Worm (Caenorhabditis elegans) whole organism, late embryonic: Measurements from ENCODE around the gene F35F10.7.

Experiments used
- C38D4.7 ChIP-seq: fragments of 200-800 bp; sonication (Bioruptor generic); optimal IDR thresholded peaks from 2 replicates; lab custom pipeline; 2018; ENCODE audit warnings: mild to moderate bottlenecking, missing genetic modification characterization, moderate library complexity, missing compliant biosample characterization
- K02D7.2 ChIP-seq: sonication (generic microtip); optimal IDR thresholded peaks from 2 replicates; lab custom pipeline; 2017; ENCODE audit warnings: mild to moderate bottlenecking, missing genetic modification characterization, missing compliant biosample characterization
- K09A11.1 ChIP-seq: sonication (generic microtip); optimal IDR thresholded peaks from 2 replicates; lab custom pipeline; 2017; ENCODE audit warnings: antibody characterized with exemption, mild to moderate bottlenecking, missing genetic modification characterization, missing compliant biosample characterization; ENCODE audit not compliant: insufficient read depth
- T23F11.4 ChIP-seq: fragments of 200-800 bp; sonication (Bioruptor generic); optimal IDR thresholded peaks from 2 replicates; lab custom pipeline; 2018; ENCODE audit warnings: mild to moderate bottlenecking, missing genetic modification characterization, missing compliant biosample characterization
- ceh-14 ChIP-seq: sonication (generic microtip); optimal IDR thresholded peaks from 2 replicates; lab custom pipeline; 2016; ENCODE audit warnings: missing genotype, missing genetic modification characterization, missing compliant biosample characterization
- ceh-18 ChIP-seq: sonication (generic microtip); optimal IDR thresholded peaks from 2 replicates; lab custom pipeline; 2016; ENCODE audit warnings: missing genetic modification characterization, missing compliant biosample characterization
- ceh-19 ChIP-seq: fragments of 200-800 bp; sonication (Bioruptor generic); optimal IDR thresholded peaks from 2 replicates; lab custom pipeline; 2018; ENCODE audit warnings: mild to moderate bottlenecking, missing genetic modification characterization, missing compliant biosample characterization
- ceh-22 ChIP-seq: sonication (generic microtip); optimal IDR thresholded peaks from 2 replicates; lab custom pipeline; 2017; ENCODE audit warnings: missing biosample characterization, missing genetic modification characterization
- ceh-24 ChIP-seq: sonication (generic microtip); optimal IDR thresholded peaks from 2 replicates; lab custom pipeline; 2016; ENCODE audit warnings: mild to moderate bottlenecking, missing genetic modification characterization, missing compliant biosample characterization
- ceh-31 ChIP-seq: sonication (generic microtip); optimal IDR thresholded peaks from 2 replicates; lab custom pipeline; 2016; ENCODE audit warnings: missing genetic modification characterization, missing compliant biosample characterization
- ceh-34 ChIP-seq: sonication (generic microtip); optimal IDR thresholded peaks from 2 replicates; lab custom pipeline; 2016; ENCODE audit warnings: mild to moderate bottlenecking, missing genetic modification characterization, missing compliant biosample characterization
- ceh-48 ChIP-seq: sonication (generic microtip); optimal IDR thresholded peaks from 2 replicates; lab custom pipeline; 2016; ENCODE audit warnings: missing genetic modification characterization, inconsistent platforms, missing compliant biosample characterization
- ceh-9 ChIP-seq: sonication (generic microtip); optimal IDR thresholded peaks from 2 replicates; lab custom pipeline; 2016; ENCODE audit warnings: mild to moderate bottlenecking, missing genetic modification characterization, inconsistent platforms, missing compliant biosample characterization
- che-1 ChIP-seq: sonication (generic microtip); optimal IDR thresholded peaks from 2 replicates; lab custom pipeline; 2016; ENCODE audit warnings: mild to moderate bottlenecking, missing genetic modification characterization, missing compliant biosample characterization
- dmd-4 ChIP-seq: sonication (generic microtip); optimal IDR thresholded peaks from 2 replicates; lab custom pipeline; 2016; ENCODE audit warnings: borderline replicate concordance, missing genetic modification characterization, missing compliant biosample characterization
- dve-1 ChIP-seq: sonication (generic microtip); optimal IDR thresholded peaks from 2 replicates; lab custom pipeline; 2017; ENCODE audit warnings: antibody characterized with exemption, mild to moderate bottlenecking, missing genetic modification characterization, missing compliant biosample characterization
- elt-2 ChIP-seq: sonication (generic microtip); optimal IDR thresholded peaks from 2 replicates; lab custom pipeline; 2016; ENCODE audit warnings: missing genetic modification reagents, missing genetic modification characterization, missing compliant biosample characterization
- elt-4 ChIP-seq: sonication (generic microtip); optimal IDR thresholded peaks from 2 replicates; lab custom pipeline; 2016; ENCODE audit warnings: missing genetic modification characterization, missing compliant biosample characterization
- ets-4 ChIP-seq: sonication (generic microtip); optimal IDR thresholded peaks from 2 replicates; lab custom pipeline; 2016; ENCODE audit warnings: missing genetic modification characterization, missing compliant biosample characterization
- eyg-1 ChIP-seq: sonication (generic microtip); optimal IDR thresholded peaks from 2 replicates; lab custom pipeline; 2016; ENCODE audit warnings: missing genotype, missing genetic modification characterization, missing compliant biosample characterization
- hlh-13 ChIP-seq: fragments of 200-800 bp; sonication (Bioruptor generic); optimal IDR thresholded peaks from 2 replicates; lab custom pipeline; 2018; ENCODE audit warnings: mild to moderate bottlenecking, missing genetic modification characterization, missing compliant biosample characterization
- hlh-15 ChIP-seq: sonication (generic microtip); optimal IDR thresholded peaks from 2 replicates; lab custom pipeline; 2016; ENCODE audit warnings: missing genetic modification characterization, missing compliant biosample characterization
- hlh-30 ChIP-seq: sonication (generic microtip); optimal IDR thresholded peaks from 2 replicates; lab custom pipeline; 2017; ENCODE audit warnings: antibody characterized with exemption, missing genetic modification characterization, missing compliant biosample characterization; ENCODE audit not compliant: insufficient read depth
- hlh-6 ChIP-seq: sonication (generic microtip); optimal IDR thresholded peaks from 2 replicates; lab custom pipeline; 2016; ENCODE audit warnings: missing genotype, missing genetic modification characterization, missing compliant biosample characterization
- hlh-8 ChIP-seq: sonication (generic microtip); optimal IDR thresholded peaks from 2 replicates; lab custom pipeline; 2016; ENCODE audit warnings: missing genotype, missing genetic modification characterization, missing compliant biosample characterization
- madf-2 ChIP-seq: sonication (generic microtip); optimal IDR thresholded peaks from 2 replicates; lab custom pipeline; 2017; ENCODE audit warnings: missing genetic modification characterization, missing compliant biosample characterization
- nfya-1 ChIP-seq: sonication (generic microtip); optimal IDR thresholded peaks from 2 replicates; lab custom pipeline; 2017; ENCODE audit warnings: missing genetic modification characterization, mild to moderate bottlenecking, missing compliant biosample characterization, antibody characterized with exemption, moderate library complexity
- nhr-11 ChIP-seq: fragments of 150-350 bp; optimal IDR thresholded peaks from 2 replicates; lab custom pipeline; 2014; ENCODE audit warnings: missing biosample characterization, missing genetic modification characterization
- npax-4 ChIP-seq: sonication (generic microtip); optimal IDR thresholded peaks from 2 replicates; lab custom pipeline; 2016; ENCODE audit warnings: missing genetic modification characterization, missing compliant biosample characterization
- pat-9 ChIP-seq: fragments of 200-800 bp; sonication (Bioruptor generic); optimal IDR thresholded peaks from 2 replicates; lab custom pipeline; 2018; ENCODE audit warnings: mild to moderate bottlenecking, missing genetic modification characterization, moderate library complexity, missing compliant biosample characterization
- pax-1 ChIP-seq: fragments of 150-350 bp; optimal IDR thresholded peaks from 2 replicates; lab custom pipeline; 2014; ENCODE audit warnings: missing biosample characterization, missing genetic modification characterization
- pqm-1 ChIP-seq: sonication (generic microtip); optimal IDR thresholded peaks from 2 replicates; lab custom pipeline; 2016; ENCODE audit warnings: missing genetic modification characterization, missing compliant biosample characterization
- pros-1 ChIP-seq: fragments of 150-350 bp; optimal IDR thresholded peaks from 2 replicates; lab custom pipeline; 2014; ENCODE audit warnings: missing biosample characterization, missing genetic modification reagents, missing genetic modification characterization
- ref-2 ChIP-seq: sonication (generic microtip); optimal IDR thresholded peaks from 2 replicates; lab custom pipeline; 2016; ENCODE audit warnings: missing genetic modification characterization, missing compliant biosample characterization
- sox-2 ChIP-seq: fragments of 200-800 bp; sonication (Bioruptor generic); IDR thresholded peaks from 2 replicates; pipeline ENCODE4 v1.3.6; 2022; ENCODE audit warnings: missing genetic modification reagents, missing genetic modification characterization, missing compliant biosample characterization
- syd-9 ChIP-seq: sonication (generic microtip); optimal IDR thresholded peaks from 2 replicates; lab custom pipeline; 2016; ENCODE audit warnings: mild to moderate bottlenecking, missing genetic modification characterization, moderate library complexity, missing compliant biosample characterization
- unc-3 ChIP-seq, 2 experiments: fragments of 200-800 bp in 1 of 2; sonication (Bioruptor generic) in 1 of 2; sonication (generic microtip) in 1 of 2; conservative IDR thresholded peaks in 1 of 2; optimal IDR thresholded peaks in 1 of 2; 2 replicates each; pipeline versions ENCODE4 v1.3.6 to Lab custom; 2016 to 2022; ENCODE audit warnings: missing compliant biosample characterization in 2 of 2, missing genetic modification characterization in 2 of 2, missing genetic modification reagents in 1 of 2
- unc-42 ChIP-seq: sonication (generic microtip); optimal IDR thresholded peaks from 2 replicates; lab custom pipeline; 2016; ENCODE audit warnings: missing genotype, missing genetic modification characterization, missing compliant biosample characterization
- zip-5 ChIP-seq: sonication (generic microtip); optimal IDR thresholded peaks from 2 replicates; lab custom pipeline; 2016; ENCODE audit warnings: missing genetic modification characterization, missing compliant biosample characterization

Gene F35F10.7

DNA sequence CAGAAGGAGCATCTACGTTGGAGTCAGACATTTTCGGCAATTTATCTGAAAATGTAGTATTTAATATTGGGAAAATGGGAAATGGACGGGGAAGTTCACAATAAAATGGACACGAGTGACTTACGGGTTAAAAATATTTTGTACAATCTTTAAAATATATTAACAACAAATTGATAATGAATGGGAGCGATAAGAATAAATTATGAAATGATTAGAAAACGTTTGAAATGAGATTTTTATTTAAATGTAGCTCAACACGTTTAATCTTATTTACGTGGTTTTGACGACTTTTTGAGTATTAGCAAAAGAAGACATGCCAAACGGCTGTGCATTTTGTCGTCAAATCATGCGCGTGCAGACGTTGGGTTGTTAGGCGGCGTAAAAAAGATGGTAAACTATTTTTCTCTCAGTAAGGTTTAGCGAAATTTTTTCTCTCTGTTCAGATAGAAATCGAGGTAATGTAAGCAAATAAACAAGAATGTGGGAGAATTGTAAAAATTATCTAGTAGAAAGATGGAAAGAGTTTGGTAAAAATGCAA is 9.1 kb downstream of the F35F10.7 start, which contains the start of gene fbxa-64:
TSS of gene fbxa-64 (minus strand) at position 51 of the 539 bp plus-strand sequence.
- TF ChIP-seq ceh-31 (no peak), ceh-24 (tag; lab: Kevin White, UChicago) (no peak), npax-4 (tag; lab: Kevin White, UChicago) (no peak), K09A11.1 (tag; lab: Kevin White, UChicago) (no peak), unc-42 (tag; lab: Kevin White, UChicago) (no peak), ceh-22 (tag; lab: Kevin White, UChicago) (no peak), elt-4 (tag; lab: Kevin White, UChicago) (no peak), eyg-1 (tag; lab: Kevin White, UChicago) (no peak), ceh-9 (tag; lab: Kevin White, UChicago) (no peak), K02D7.2 (no peak), T23F11.4 (GFP tag; lab: Kevin White, UChicago) (no peak), hlh-30 (tag; lab: Kevin White, UChicago) (no peak), hlh-8 (no peak), unc-3 (GFP tag; conservative IDR thresholded peaks at IDR 0.05; lab: Robert Waterston, UW) (no peak), unc-3 (tag; optimal IDR thresholded peaks at IDR 0.05; lab: Kevin White, UChicago) (no peak), ceh-19 (GFP tag; lab: Kevin White, UChicago) (no peak), dve-1 (tag; lab: Kevin White, UChicago) (no peak), hlh-15 (no peak), ceh-34 (tag; lab: Kevin White, UChicago) (no peak)

DNA sequence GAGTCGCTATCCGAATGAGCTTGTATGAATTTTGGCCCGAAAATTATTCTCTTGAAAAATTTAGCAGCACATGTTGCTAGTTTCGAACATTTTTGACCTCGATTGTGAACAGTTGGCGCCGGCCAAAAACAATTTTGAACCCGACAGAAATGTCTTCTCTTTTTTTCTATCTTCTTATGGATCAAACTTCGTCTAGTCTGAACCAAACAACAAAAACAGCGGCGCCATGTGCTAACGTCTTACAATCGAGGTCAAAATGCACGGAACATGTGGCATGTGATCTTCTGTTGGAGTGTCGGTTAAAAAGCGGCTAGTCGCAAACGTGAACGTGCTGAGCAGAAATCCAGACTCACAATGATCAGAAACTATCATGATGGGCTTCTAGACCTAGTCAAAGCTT is 11.0 kb downstream of the F35F10.7 start:
- no peak for TF ChIP-seq nfya-1 (tag; lab: Kevin White, UChicago)
- no peak for TF ChIP-seq unc-42 (tag; lab: Kevin White, UChicago)
- no peak for TF ChIP-seq zip-5 (tag; lab: Kevin White, UChicago)
- no peak for TF ChIP-seq syd-9 (tag; lab: Kevin White, UChicago)
- TF ChIP-seq ceh-34 (tag; lab: Kevin White, UChicago), result no peak
- TF ChIP-seq ceh-18, result no peak
- TF ChIP-seq eyg-1 (tag; lab: Kevin White, UChicago), result no peak
- no peak for TF ChIP-seq pros-1 (tag; lab: Kevin White, UChicago)
- TF ChIP-seq hlh-15, result no peak
- no peak for TF ChIP-seq ref-2 (tag; lab: Kevin White, UChicago)
- TF ChIP-seq pat-9, result no peak
- TF ChIP-seq K09A11.1 (tag; lab: Kevin White, UChicago), result no peak

DNA sequence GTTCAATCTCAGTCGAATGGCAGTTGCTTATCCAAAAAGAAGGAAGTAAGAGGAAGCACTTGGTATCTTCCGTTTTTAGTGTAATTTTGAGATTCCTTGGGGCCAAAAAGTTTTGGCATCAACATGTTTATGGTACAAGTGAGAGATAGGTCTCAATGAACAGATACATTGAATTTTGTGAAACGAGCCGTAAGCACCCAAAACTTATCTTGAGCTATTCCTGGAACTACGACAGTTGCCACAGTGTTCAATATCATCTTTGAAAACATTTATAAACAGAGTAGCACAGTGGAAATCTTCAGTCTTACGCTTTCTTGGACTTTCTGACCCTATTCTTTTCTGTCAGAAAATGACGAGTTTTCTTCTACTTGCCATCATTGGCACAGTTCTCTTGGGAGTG is 12.2 kb downstream of the F35F10.7 start, which contains the start of gene T28A11.3:
TSS of gene T28A11.3 (plus strand) at position 301 of the 400 bp plus-strand sequence.
- TF ChIP-seq hlh-13 (GFP tag; lab: Kevin White, UChicago) (no peak), npax-4 (tag; lab: Kevin White, UChicago) (no peak)
- TF ChIP-seq, all 69 proteins: peak for 0

DNA sequence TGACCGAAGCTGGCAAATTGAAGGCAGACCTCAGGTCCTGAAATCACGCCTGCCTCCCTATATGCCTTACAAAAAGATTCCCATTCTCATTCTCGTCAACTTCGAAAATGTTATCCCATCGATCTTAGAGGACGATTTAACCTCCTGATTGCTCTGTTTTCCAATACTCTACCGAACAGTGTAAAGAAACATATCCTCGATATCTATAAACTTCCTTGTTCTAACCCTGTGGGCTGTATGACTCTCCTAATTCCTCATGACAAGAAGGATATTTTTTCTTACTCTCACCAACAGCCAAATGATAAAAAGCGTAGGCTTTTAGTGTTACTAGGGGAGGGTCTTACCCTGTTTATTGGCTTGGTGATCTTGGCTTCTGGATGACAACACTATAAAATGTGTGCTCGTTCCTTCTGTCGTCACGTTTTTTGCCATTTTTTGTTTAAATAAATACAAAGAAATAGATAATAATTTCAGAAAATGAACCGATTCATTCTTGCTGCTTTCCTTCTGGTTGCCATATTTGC is 13.6 kb downstream of the F35F10.7 start, which contains the start of gene T28A11.4:
TSS of gene T28A11.4 (plus strand) at position 474 of the 524 bp plus-strand sequence.
- TF ChIP-seq nhr-11 (tag; lab: Kevin White, UChicago), result no peak
- no peak for TF ChIP-seq dmd-4
- no peak for TF ChIP-seq K09A11.1 (tag; lab: Kevin White, UChicago)
- no peak for TF ChIP-seq hlh-15
- TF ChIP-seq pqm-1 (tag; lab: Kevin White, UChicago), result no peak
- no peak for TF ChIP-seq ceh-14
- TF ChIP-seq ref-2 (tag; lab: Kevin White, UChicago), result no peak
- TF ChIP-seq ets-4 (tag; lab: Kevin White, UChicago), result no peak
- TF ChIP-seq pros-1 (tag; lab: Kevin White, UChicago), result no peak
- no peak for TF ChIP-seq sox-2
- no peak for TF ChIP-seq ceh-24 (tag; lab: Kevin White, UChicago)
- TF ChIP-seq hlh-6 (tag; lab: Kevin White, UChicago), result no peak
- TF ChIP-seq elt-2 (tag; lab: Kevin White, UChicago), result no peak
- no peak for TF ChIP-seq ceh-48 (tag; lab: Kevin White, UChicago)
- TF ChIP-seq madf-2, result no peak
- no peak for TF ChIP-seq hlh-8
- no peak for TF ChIP-seq che-1
- no peak for TF ChIP-seq pax-1 (tag; lab: Kevin White, UChicago)
- TF ChIP-seq elt-4 (tag; lab: Kevin White, UChicago), result no peak
- no peak for TF ChIP-seq C38D4.7 (GFP tag; lab: Kevin White, UChicago)
